Fruit fly (Drosophila melanogaster): ENCODE results near the gene CG42537.

CG42537 gene

dm6 chr3R:6373512-6374306 lies 3.9 kb upstream of the CG42537 start (continued):
- no peak for TF ChIP-seq CG42726 (GFP tag; IDR thresholded peaks at IDR 0.05; ENCODE audit: partially characterized antibody)
- TF ChIP-seq fu2 (GFP tag; optimal IDR thresholded peaks at IDR 0.05), result no peak
- TF ChIP-seq sens-2 (GFP tag; IDR thresholded peaks at IDR 0.05), result no peak
- no peak for TF ChIP-seq fd96Cb (tag; optimal IDR thresholded peaks at IDR 0.05)
- TF ChIP-seq abd-A (tag; optimal IDR thresholded peaks at IDR 0.05), result no peak
- peak; percentile 48 for TF ChIP-seq CG6813 (GFP tag; optimal IDR thresholded peaks at IDR 0.05)
- no peak for TF ChIP-seq jigr1 (GFP tag; IDR thresholded peaks at IDR 0.05)
- TF ChIP-seq Opbp (GFP tag; IDR thresholded peaks at IDR 0.05; ENCODE audit: partially characterized antibody), result no peak
- TF ChIP-seq CG1792 (GFP tag; optimal IDR thresholded peaks at IDR 0.05), result no peak
- no peak for TF ChIP-seq ttk (GFP tag; IDR thresholded peaks at IDR 0.05)
- no peak for TF ChIP-seq CG10543 (GFP tag; optimal IDR thresholded peaks at IDR 0.05)
- TF ChIP-seq prd (optimal IDR thresholded peaks at IDR 0.05), result no peak
- TF ChIP-seq prd (GFP tag; IDR thresholded peaks at IDR 0.05), result peak; percentile 24; the same call in 1 of the 3 replicates
- no peak for TF ChIP-seq cad (GFP tag; optimal IDR thresholded peaks at IDR 0.05)
- peak; percentile 32 for TF ChIP-seq CG33213 (GFP tag; optimal IDR thresholded peaks at IDR 0.05)
- TF ChIP-seq CoRest (tag; optimal IDR thresholded peaks at IDR 0.05), result peak; percentile 51
- peak; percentile 3 for TF ChIP-seq Fer2 (tag; optimal IDR thresholded peaks at IDR 0.05)
- TF ChIP-seq CG7271 (tag; optimal IDR thresholded peaks at IDR 0.05), result no peak
- no peak for TF ChIP-seq Neu2 (GFP tag; optimal IDR thresholded peaks at IDR 0.05; ENCODE audit: borderline replicate concordance)
- peak; percentile 63; the same call in 2 of the 3 replicates for TF ChIP-seq Dbx (GFP tag; IDR thresholded peaks at IDR 0.05)
- TF ChIP-seq trem (tag; optimal IDR thresholded peaks at IDR 0.05), result peak; percentile 33
- no peak for TF ChIP-seq ssp (GFP tag; IDR thresholded peaks at IDR 0.05)
- TF ChIP-seq Scr (GFP tag; IDR thresholded peaks at IDR 0.05; ENCODE audit: partially characterized antibody), result peak; percentile 45
- no peak for TF ChIP-seq bcd (GFP tag; optimal IDR thresholded peaks at IDR 0.05)
- no peak for TF ChIP-seq tna (GFP tag; IDR thresholded peaks at IDR 0.05; ENCODE audit: partially characterized antibody)
- TF ChIP-seq CG8478 (optimal IDR thresholded peaks at IDR 0.05), result no peak
- TF ChIP-seq Dref (GFP tag; IDR thresholded peaks at IDR 0.05), result peak; percentile 57
- TF ChIP-seq CG2678 (tag; optimal IDR thresholded peaks at IDR 0.05), result peak; percentile 75
- no peak for TF ChIP-seq HLHmδ (GFP tag; optimal IDR thresholded peaks at IDR 0.05)
- peak; percentile 42 for TF ChIP-seq CG17829 (tag; optimal IDR thresholded peaks at IDR 0.05)
- TF ChIP-seq PHDP (tag; optimal IDR thresholded peaks at IDR 0.05), result peak; percentile 75
- TF ChIP-seq Sox102F (GFP tag; optimal IDR thresholded peaks at IDR 0.05), result no peak
- peak; percentile 90 for TF ChIP-seq sens (GFP tag)
- peak; percentile 73 for TF ChIP-seq HHEX (GFP tag; optimal IDR thresholded peaks at IDR 0.05)
- peak; percentile 89 for TF ChIP-seq scrt (GFP tag; optimal IDR thresholded peaks at IDR 0.05)
- no peak for TF ChIP-seq luna (GFP tag; optimal IDR thresholded peaks at IDR 0.05)
- TF ChIP-seq GATAe (GFP tag; conservative IDR thresholded peaks at IDR 0.05), result no peak
- TF ChIP-seq CG8924 (tag; optimal IDR thresholded peaks at IDR 0.05), result peak; percentile 65
- TF ChIP-seq MBD-R2 (GFP tag; IDR thresholded peaks at IDR 0.05), result peak; percentile 55; the same call in 1 of the 2 replicates
- no peak for TF ChIP-seq CG17328 (GFP tag; IDR thresholded peaks at IDR 0.05)
- TF ChIP-seq sc (optimal IDR thresholded peaks at IDR 0.05), result no peak
- TF ChIP-seq sc (GFP tag; optimal IDR thresholded peaks at IDR 0.05), result no peak
- peak; percentile 12 for TF ChIP-seq MESR4 (GFP tag; optimal IDR thresholded peaks at IDR 0.05)
- peak; percentile 72 for TF ChIP-seq CG13296 (GFP tag; optimal IDR thresholded peaks at IDR 0.05)
- peak; percentile 3 for TF ChIP-seq CG8388 (GFP tag; optimal IDR thresholded peaks at IDR 0.05)
- TF ChIP-seq chif (GFP tag; optimal IDR thresholded peaks at IDR 0.05), result no peak
- peak; percentile 77 for TF ChIP-seq Rfx (GFP tag; IDR thresholded peaks at IDR 0.05)
- TF ChIP-seq CG13123 (GFP tag; optimal IDR thresholded peaks at IDR 0.05), result peak; percentile 42
- no peak; the same call in 2 of the 3 replicates for TF ChIP-seq otp (GFP tag; IDR thresholded peaks at IDR 0.05)
- TF ChIP-seq CG12391 (tag; optimal IDR thresholded peaks at IDR 0.05), result peak; percentile 54

Data from whole organism, embryonic.